Worm (Caenorhabditis elegans) whole organism, L4/young adult: Measurements from ENCODE around the gene egas-1.

ENCODE experiments used
- W03F9.2 ChIP-seq: fragments of 150-350 bp; optimal IDR thresholded peaks from 2 replicates; lab custom pipeline; 2014; ENCODE audit warnings: missing biosample characterization, missing genetic modification characterization
- dao-5 ChIP-seq: sonication (generic microtip); optimal IDR thresholded peaks from 2 replicates; lab custom pipeline; 2016; ENCODE audit warnings: missing genotype, missing genetic modification characterization, moderate library complexity, missing compliant biosample characterization
- him-1 ChIP-seq: sonication (generic microtip); optimal IDR thresholded peaks from 2 replicates; lab custom pipeline; 2016; ENCODE audit warnings: missing genotype, missing genetic modification reagents, missing genetic modification characterization, missing compliant biosample characterization

The egas-1 gene

ce11 chrV:18684455-18684987 is 44.4 kb downstream of the egas-1 start, which contains the start of gene Y69H2.17:
TSS of gene Y69H2.17 (plus strand) at chrV:18684937.
- TF ChIP-seq him-1 (tag; lab: Kevin White, UChicago), result no peak
- no peak for TF ChIP-seq dao-5 (tag; lab: Kevin White, UChicago)
- no peak for TF ChIP-seq W03F9.2 (tag; lab: Kevin White, UChicago)

ce11 chrV:18687361-18687760 is 47.3 kb downstream of the egas-1 start:
- TF ChIP-seq dao-5 (tag; lab: Kevin White, UChicago) (no peak), him-1 (tag; lab: Kevin White, UChicago) (no peak), W03F9.2 (tag; lab: Kevin White, UChicago) (no peak)

- TF ChIP-seq dao-5 (tag; lab: Kevin White, UChicago) (no peak), him-1 (tag; lab: Kevin White, UChicago) (no peak), W03F9.2 (tag; lab: Kevin White, UChicago) (no peak)
Observed at ce11 chrV:18689681-18690080, 49.6 kb downstream of the egas-1 start, which contains the start of the genes ubc-19 and Y69H2.7. TSS of gene ubc-19 (minus strand) at chrV:18689762. TSS of gene Y69H2.7 (plus strand) at chrV:18689989.

ce11 chrV:18695469-18695868 is 55.4 kb downstream of the egas-1 start:
- TF ChIP-seq him-1 (tag; lab: Kevin White, UChicago) (no peak), W03F9.2 (tag; lab: Kevin White, UChicago) (no peak)
